Worm (Caenorhabditis elegans) whole organism, L4 larva: Measurements from ENCODE around the gene Y116A8C.467.

Source experiments
- R02D3.7 ChIP-seq: fragments of 150-350 bp; sonication (generic microtip); optimal IDR thresholded peaks from 3 replicates; lab custom pipeline; 2014; ENCODE audit warnings: missing biosample characterization, missing genetic modification characterization
- aha-1 ChIP-seq: fragments of 150-350 bp; peaks from one replicate; lab custom pipeline; 2014; ENCODE audit warnings: missing biosample characterization, missing genetic modification characterization
- ama-1 ChIP-seq: fragments of 150-350 bp; optimal IDR thresholded peaks from 2 replicates; lab custom pipeline; 2014; ENCODE audit warnings: inconsistent platforms, mixed read lengths
- arid-1 ChIP-seq: fragments of 200-800 bp; sonication (Bioruptor generic); conservative IDR thresholded peaks from 2 replicates; pipeline ENCODE4 v1.3.6; 2022; ENCODE audit warnings: missing genetic modification reagents, missing genetic modification characterization, missing compliant biosample characterization
- attf-4 ChIP-seq: sonication (generic microtip); optimal IDR thresholded peaks from 3 replicates; lab custom pipeline; 2017; ENCODE audit warnings: missing biosample characterization, missing genetic modification characterization
- ceh-82 ChIP-seq: sonication (generic microtip); optimal IDR thresholded peaks from 2 replicates; lab custom pipeline; 2017; ENCODE audit warnings: missing biosample characterization, missing genetic modification characterization
- mxl-2 ChIP-seq: fragments of 200-800 bp; sonication (Bioruptor generic); conservative IDR thresholded peaks from 2 replicates; pipeline ENCODE4 v1.3.6; 2022; ENCODE audit warnings: missing genetic modification reagents, missing genetic modification characterization, missing compliant biosample characterization
- nhr-6 ChIP-seq: fragments of 150-350 bp; optimal IDR thresholded peaks from 2 replicates; lab custom pipeline; 2014; ENCODE audit warnings: missing biosample characterization, missing genetic modification characterization
- pha-4 ChIP-seq, 2 experiments: fragments of 150-350 bp in 1 of 2; fragments of 200-800 bp in 1 of 2; sonication (Bioruptor generic) in 1 of 2; IDR thresholded peaks in 1 of 2; optimal IDR thresholded peaks in 1 of 2; 2 replicates each; pipeline versions ENCODE4 v1.3.6 to Lab custom; 2014 to 2022; ENCODE audit warnings: missing genetic modification characterization in 2 of 2, missing genetic modification reagents in 2 of 2, missing biosample characterization in 1 of 2, missing compliant biosample characterization in 1 of 2
- zag-1 ChIP-seq: fragments of 150-350 bp; optimal IDR thresholded peaks from 2 replicates; lab custom pipeline; 2014; ENCODE audit warnings: missing biosample characterization, missing genetic modification characterization

DNA sequence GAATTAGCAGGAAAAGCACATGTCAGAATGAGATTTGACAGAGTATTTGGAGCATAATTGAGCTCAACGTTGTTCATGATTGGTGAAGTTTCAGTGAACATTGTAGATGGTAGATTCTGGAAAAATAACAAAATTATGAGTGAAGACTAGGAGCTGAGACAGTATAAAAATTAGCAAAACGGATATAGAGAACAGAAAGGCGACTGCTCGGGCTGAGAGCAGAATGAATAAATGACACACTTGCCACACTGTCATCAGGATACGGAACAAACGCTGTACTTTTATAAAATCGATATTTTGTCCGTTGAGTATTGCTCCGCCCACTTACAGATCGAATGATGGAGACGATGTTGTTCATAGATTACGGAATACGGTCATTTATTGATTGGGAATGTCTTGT lies 38.6 kb downstream of the Y116A8C.467 start, which contains the start of gene dct-13:
- TF ChIP-seq attf-4 (no peak), arid-1 (GFP tag; lab: Robert Waterston, UW) (no peak), ama-1 (lab: Kevin White, UChicago) (no peak), R02D3.7 (tag; lab: Kevin White, UChicago) (no peak), zag-1 (no peak), aha-1 (tag; lab: Kevin White, UChicago) (no peak), ceh-82 (tag; lab: Kevin White, UChicago) (no peak), nhr-6 (no peak), pha-4 (GFP tag; IDR thresholded peaks at IDR 0.05; lab: Robert Waterston, UW) (no peak), pha-4 (tag; optimal IDR thresholded peaks at IDR 0.05; lab: Kevin White, UChicago) (no peak), mxl-2 (GFP tag; lab: Robert Waterston, UW) (no peak)
